Fruit fly (Drosophila melanogaster) whole organism, embryonic: Measurements from ENCODE around the gene Duba.

Source experiments
- CG1529 ChIP-seq: fragments of 200-800 bp; sonication (Bioruptor generic); optimal IDR thresholded peaks from 3 replicates; lab custom pipeline; 2018; ENCODE audit warnings: missing biosample characterization, missing genetic modification characterization
- CG18619 ChIP-seq: fragments of 200-800 bp; sonication (Bioruptor generic); optimal IDR thresholded peaks from 3 replicates; lab custom pipeline; 2017; ENCODE audit warnings: missing biosample characterization, mild to moderate bottlenecking, missing genetic modification characterization
- CG33213 ChIP-seq: fragments of 200-800 bp; sonication (Bioruptor generic); optimal IDR thresholded peaks from 3 replicates; lab custom pipeline; 2016; ENCODE audit warnings: missing biosample characterization, missing genetic modification characterization
- CG5180 ChIP-seq: fragments of 200-800 bp; sonication (Bioruptor generic); optimal IDR thresholded peaks from 3 replicates; lab custom pipeline; 2017; ENCODE audit warnings: missing biosample characterization, missing genetic modification characterization, mild to moderate bottlenecking, moderate library complexity, missing genetic modification reagents
- Lpt ChIP-seq: fragments of >200 bp; optimal IDR thresholded peaks from 2 replicates; lab custom pipeline; 2018; ENCODE audit warnings: missing biosample characterization, missing genetic modification characterization
- ara ChIP-seq: fragments of 200-800 bp; sonication (Bioruptor generic); IDR thresholded peaks from 2 replicates; pipeline ENCODE4 v1.3.6; 2022; ENCODE audit warnings: missing biosample characterization, missing genetic modification characterization
- dan ChIP-seq: fragments of 200-800 bp; sonication (Bioruptor generic); IDR thresholded peaks from 2 replicates; pipeline ENCODE4 v1.3.6; 2022; ENCODE audit warnings: missing biosample characterization, missing genetic modification characterization

DNA sequence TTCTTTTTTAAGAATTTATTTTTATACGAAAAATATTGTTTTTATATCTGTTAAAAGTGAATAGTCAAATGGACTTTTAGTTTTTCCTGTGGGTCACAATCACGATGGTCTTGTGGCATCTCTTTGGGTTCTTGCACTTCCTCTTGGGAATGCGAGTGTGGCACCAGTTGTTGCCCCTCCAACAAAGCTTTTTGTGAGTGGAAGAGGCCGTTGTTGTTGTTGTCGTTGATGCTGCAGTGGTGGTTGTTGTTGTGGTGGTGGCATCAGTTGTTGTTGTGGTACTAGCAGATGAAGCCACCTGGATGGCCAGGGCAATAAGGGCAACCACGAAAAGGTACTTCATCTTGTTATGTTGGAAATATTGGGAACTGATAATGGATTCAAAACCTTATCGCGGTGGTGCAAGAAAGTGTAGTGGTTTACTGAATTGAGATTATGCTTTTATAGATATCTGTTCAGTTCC, 31.0 kb downstream of the Duba start, which contains the start of gene CG33270:
- TF ChIP-seq CG18619 (GFP tag; lab: Kevin White, UChicago) (no peak), CG1529 (GFP tag; lab: Kevin White, UChicago) (no peak), Lpt (GFP tag; lab: Kevin White, UChicago) (no peak), CG33213 (GFP tag; lab: Kevin White, UChicago) (no peak), ara (GFP tag; lab: Robert Waterston, UW) (no peak), CG5180 (GFP tag; lab: Kevin White, UChicago) (no peak), dan (no peak)
